Worm (Caenorhabditis elegans): ENCODE results near the gene F35H10.2.

- no peak for TF ChIP-seq him-1 (tag; optimal IDR thresholded peaks at IDR 0.05)
- TF ChIP-seq W03F9.2 (tag; optimal IDR thresholded peaks at IDR 0.05): no peak
- TF ChIP-seq dao-5 (tag; optimal IDR thresholded peaks at IDR 0.05): no peak
Measured at ce11 chrIV:8289105-8289504, 39.9 kb upstream of the F35H10.2 start.

All from whole organism, L4/young adult.